Worm (Caenorhabditis elegans): ENCODE measurements around the gene F12E12.2.

DNA sequence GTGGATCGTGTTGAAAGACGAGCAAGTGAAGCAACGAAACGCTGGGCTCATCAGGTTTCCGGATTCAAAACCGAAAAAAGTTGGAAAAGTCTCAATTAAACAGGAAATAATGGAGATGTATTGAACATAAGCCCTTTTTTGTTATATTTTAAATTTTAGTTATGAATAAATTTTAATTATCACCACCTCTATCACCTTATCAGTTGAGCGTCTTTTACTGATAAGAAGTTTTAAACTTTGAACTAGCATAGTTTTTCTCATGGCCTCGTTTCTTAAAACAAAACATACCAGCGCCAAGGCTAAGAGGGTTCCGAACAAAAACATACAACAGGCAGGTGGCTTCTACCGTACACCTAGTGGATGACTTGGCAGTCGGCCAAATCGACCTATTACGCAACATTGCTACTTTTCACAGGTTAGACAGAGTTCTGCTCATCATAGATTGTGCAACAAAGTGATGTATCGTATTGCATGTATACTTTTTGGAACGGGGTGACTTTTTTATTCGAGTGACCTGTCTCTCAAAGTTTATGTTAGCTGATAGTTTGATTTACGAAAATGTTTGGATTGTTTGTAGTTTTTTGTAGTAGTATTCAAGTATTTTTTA, 48.7 kb downstream of the F12E12.2 start:
- TF ChIP-seq F37D6.2 (tag; optimal IDR thresholded peaks at IDR 0.05) (no peak), nhr-41 (GFP tag; IDR thresholded peaks at IDR 0.05) (no peak), mes-2 (tag; optimal IDR thresholded peaks at IDR 0.05; ENCODE audit: poor library complexity, severe bottlenecking) (no peak), daf-19 (GFP tag; conservative IDR thresholded peaks at IDR 0.05) (no peak), lir-3 (tag; optimal IDR thresholded peaks at IDR 0.05) (no peak), skn-1 (tag; optimal IDR thresholded peaks at IDR 0.05) (no peak), duxl-1 (tag; optimal IDR thresholded peaks at IDR 0.05; ENCODE audit: poor library complexity) (no peak), lin-13 (GFP tag; optimal IDR thresholded peaks at IDR 0.05) (no peak), pha-4 (GFP tag; IDR thresholded peaks at IDR 0.05) (no peak), pha-4 (tag; optimal IDR thresholded peaks at IDR 0.05) (no peak), Y5F2A.4 (GFP tag; optimal IDR thresholded peaks at IDR 0.05) (no peak), lin-39 (tag; optimal IDR thresholded peaks at IDR 0.05) (no peak), snpc-4 (tag; optimal IDR thresholded peaks at IDR 0.05) (no peak)

Data from whole organism, L4 larva.